Fruit fly (Drosophila melanogaster) whole organism, prepupa: ENCODE data around the gene CG6659.
A peak's percentile ranks its signal among the peaks of the same experiment; 100 is the strongest.

Experiments
- Blimp-1 ChIP-seq: fragments of 200-800 bp; sonication (Bioruptor generic); optimal IDR thresholded peaks from 3 replicates; lab custom pipeline; 2017; ENCODE audit warnings: missing biosample characterization, missing genetic modification characterization, mild to moderate bottlenecking, moderate library complexity, missing genetic modification reagents
- CG10669 ChIP-seq: fragments of 200-800 bp; sonication (Bioruptor generic); optimal IDR thresholded peaks from 3 replicates; lab custom pipeline; 2018; ENCODE audit warnings: missing biosample characterization, mild to moderate bottlenecking, missing genetic modification characterization, moderate library complexity
- CG11294 ChIP-seq: fragments of 200-800 bp; sonication (Bioruptor generic); IDR thresholded peaks from 2 replicates; pipeline ENCODE4 v1.3.6; 2022; ENCODE audit warnings: missing biosample characterization, missing genetic modification characterization
- CG15336 ChIP-seq: fragments of 200-800 bp; sonication (Bioruptor generic); IDR thresholded peaks from 2 replicates; pipeline ENCODE4 v1.3.6; 2022; ENCODE audit warnings: missing biosample characterization, missing genetic modification characterization
- CG1621 ChIP-seq: fragments of 200-800 bp; sonication (Bioruptor generic); optimal IDR thresholded peaks from 3 replicates; lab custom pipeline; 2018; ENCODE audit warnings: missing biosample characterization, mild to moderate bottlenecking, missing genetic modification characterization
- CG16779 ChIP-seq: fragments of 200-800 bp; sonication (Bioruptor generic); optimal IDR thresholded peaks from 3 replicates; lab custom pipeline; 2017; ENCODE audit warnings: missing biosample characterization, mild to moderate bottlenecking, missing genetic modification characterization
- CG32006 ChIP-seq: fragments of 200-800 bp; sonication (Bioruptor generic); optimal IDR thresholded peaks from 3 replicates; lab custom pipeline; 2017; ENCODE audit warnings: missing biosample characterization, mild to moderate bottlenecking, missing genetic modification characterization
- CG34406 ChIP-seq: fragments of 200-800 bp; sonication (Bioruptor generic); optimal IDR thresholded peaks from 3 replicates; lab custom pipeline; 2016; ENCODE audit warnings: missing biosample characterization, missing genetic modification characterization
- CG6163 ChIP-seq: fragments of 200-800 bp; sonication (Bioruptor generic); IDR thresholded peaks from 3 replicates; pipeline ENCODE4 v1.3.6; 2022; ENCODE audit warnings: missing biosample characterization, missing genetic modification characterization
- CG6276 ChIP-seq: fragments of 200-800 bp; sonication (Bioruptor generic); optimal IDR thresholded peaks from 2 replicates; lab custom pipeline; 2017; ENCODE audit warnings: missing biosample characterization, mild to moderate bottlenecking, missing genetic modification characterization
- CG6792 ChIP-seq: fragments of 200-800 bp; sonication (Bioruptor generic); optimal IDR thresholded peaks from 3 replicates; lab custom pipeline; 2016; ENCODE audit warnings: missing biosample characterization, missing genetic modification characterization
- CG6808 ChIP-seq: fragments of 200-800 bp; sonication (Bioruptor generic); optimal IDR thresholded peaks from 3 replicates; lab custom pipeline; 2017; ENCODE audit warnings: missing biosample characterization, missing genetic modification characterization, mild to moderate bottlenecking, moderate library complexity, missing genetic modification reagents
- CG6854 ChIP-seq: fragments of 200-800 bp; sonication (Bioruptor generic); optimal IDR thresholded peaks from 2 replicates; lab custom pipeline; 2017; ENCODE audit warnings: missing biosample characterization, mild to moderate bottlenecking, missing genetic modification characterization
- CG7368 ChIP-seq: fragments of 200-800 bp; sonication (Bioruptor generic); optimal IDR thresholded peaks from 3 replicates; lab custom pipeline; 2016; ENCODE audit warnings: missing biosample characterization, missing genetic modification characterization
- CG8319 ChIP-seq: fragments of 200-800 bp; sonication (Bioruptor generic); optimal IDR thresholded peaks from 3 replicates; lab custom pipeline; 2016; ENCODE audit warnings: missing biosample characterization, missing genetic modification characterization
- Eip75B ChIP-seq: fragments of 200-800 bp; sonication (Bioruptor generic); optimal IDR thresholded peaks from 3 replicates; lab custom pipeline; 2016; ENCODE audit warnings: missing biosample characterization, missing genetic modification characterization
- Eip78C ChIP-seq: fragments of 200-800 bp; sonication (Bioruptor generic); peaks from one replicate; lab custom pipeline; 2016; ENCODE audit warnings: missing biosample characterization, missing genetic modification characterization
- Ets21C ChIP-seq: fragments of 200-800 bp; sonication (Bioruptor generic); optimal IDR thresholded peaks from 3 replicates; lab custom pipeline; 2016; ENCODE audit warnings: missing biosample characterization, missing genetic modification characterization
- Ets96B ChIP-seq: fragments of 200-800 bp; optimal IDR thresholded peaks from 2 replicates; lab custom pipeline; 2019; ENCODE audit warnings: missing biosample characterization, mild to moderate bottlenecking, missing genetic modification characterization, moderate library complexity
- Gug ChIP-seq: fragments of 200-800 bp; sonication (Bioruptor generic); IDR thresholded peaks from 2 replicates; pipeline ENCODE4 v1.3.6; 2022; ENCODE audit warnings: missing biosample characterization, missing genetic modification characterization
- Hr39 ChIP-seq: fragments of 200-800 bp; sonication (Bioruptor generic); optimal IDR thresholded peaks from 2 replicates; lab custom pipeline; 2016; ENCODE audit warnings: missing biosample characterization, missing genetic modification characterization
- Met ChIP-seq: fragments of 200-800 bp; sonication (Bioruptor generic); optimal IDR thresholded peaks from 3 replicates; lab custom pipeline; 2016; ENCODE audit warnings: missing biosample characterization, missing genetic modification characterization
- Smox ChIP-seq: fragments of 200-800 bp; sonication (Bioruptor generic); optimal IDR thresholded peaks from 3 replicates; lab custom pipeline; 2016; ENCODE audit warnings: missing biosample characterization, missing genetic modification characterization
- Sox102F ChIP-seq: fragments of 200-800 bp; sonication (Bioruptor generic); optimal IDR thresholded peaks from 2 replicates; lab custom pipeline; 2016; ENCODE audit warnings: missing biosample characterization, mild to moderate bottlenecking, missing genetic modification characterization
- Sox14 ChIP-seq: fragments of 200-800 bp; sonication (Bioruptor generic); optimal IDR thresholded peaks from 3 replicates; lab custom pipeline; 2016; ENCODE audit warnings: missing biosample characterization, missing genetic modification characterization
- Sox15 ChIP-seq: fragments of 200-800 bp; sonication (Bioruptor generic); optimal IDR thresholded peaks from 3 replicates; lab custom pipeline; 2016; ENCODE audit warnings: missing biosample characterization, missing genetic modification characterization
- achi ChIP-seq: fragments of 200-800 bp; sonication (Bioruptor generic); optimal IDR thresholded peaks from 3 replicates; lab custom pipeline; 2016; ENCODE audit warnings: missing biosample characterization, missing genetic modification characterization
- cyc ChIP-seq: fragments of 200-800 bp; sonication (Bioruptor generic); optimal IDR thresholded peaks from 3 replicates; lab custom pipeline; 2016; ENCODE audit warnings: missing biosample characterization, missing genetic modification characterization
- dsx ChIP-seq: fragments of 200-800 bp; optimal IDR thresholded peaks from 3 replicates; lab custom pipeline; 2019; ENCODE audit warnings: missing biosample characterization, mild to moderate bottlenecking, missing genetic modification characterization, moderate library complexity; ENCODE audit not compliant: poor library complexity, severe bottlenecking
- esn ChIP-seq: fragments of 200-800 bp; sonication (Bioruptor generic); optimal IDR thresholded peaks from 2 replicates; lab custom pipeline; 2016; ENCODE audit warnings: missing biosample characterization, mild to moderate bottlenecking, missing genetic modification characterization, moderate library complexity
- fd59A ChIP-seq: fragments of 200-800 bp; sonication (Bioruptor generic); optimal IDR thresholded peaks from 2 replicates; lab custom pipeline; 2017; ENCODE audit warnings: missing biosample characterization, mild to moderate bottlenecking, missing genetic modification characterization, missing genetic modification reagents
- fkh ChIP-seq: fragments of 200-800 bp; sonication (Bioruptor generic); optimal IDR thresholded peaks from 3 replicates; lab custom pipeline; 2017; ENCODE audit warnings: missing biosample characterization, mild to moderate bottlenecking, missing genetic modification characterization, moderate library complexity
- lz ChIP-seq: fragments of 200-800 bp; sonication (Bioruptor generic); optimal IDR thresholded peaks from 3 replicates; lab custom pipeline; 2016; ENCODE audit warnings: missing biosample characterization, missing genetic modification characterization
- net ChIP-seq: fragments of 200-800 bp; sonication (Bioruptor generic); optimal IDR thresholded peaks from 3 replicates; lab custom pipeline; 2016; ENCODE audit warnings: missing biosample characterization, missing genetic modification characterization
- spab ChIP-seq: fragments of 200-800 bp; sonication (Bioruptor generic); optimal IDR thresholded peaks from 2 replicates; lab custom pipeline; 2017; ENCODE audit warnings: missing biosample characterization, mild to moderate bottlenecking, missing genetic modification characterization, missing genetic modification reagents
- ss ChIP-seq, 2 experiments: fragments of 200-800 bp; sonication (Bioruptor generic); optimal IDR thresholded peaks; 2 replicates in 1 of 2; 3 replicates in 1 of 2; lab custom pipeline; 2017 to 2018; ENCODE audit warnings: mild to moderate bottlenecking in 2 of 2, missing biosample characterization in 2 of 2, missing genetic modification characterization in 2 of 2, moderate library complexity in 1 of 2
- topi ChIP-seq: fragments of 200-800 bp; sonication (Bioruptor generic); optimal IDR thresholded peaks from 3 replicates; lab custom pipeline; 2016; ENCODE audit warnings: missing biosample characterization, missing genetic modification characterization
- vri ChIP-seq: fragments of 200-800 bp; sonication (Bioruptor generic); optimal IDR thresholded peaks from 3 replicates; lab custom pipeline; 2016; ENCODE audit warnings: missing biosample characterization, mild to moderate bottlenecking, missing genetic modification characterization

Gene CG6659

DNA sequence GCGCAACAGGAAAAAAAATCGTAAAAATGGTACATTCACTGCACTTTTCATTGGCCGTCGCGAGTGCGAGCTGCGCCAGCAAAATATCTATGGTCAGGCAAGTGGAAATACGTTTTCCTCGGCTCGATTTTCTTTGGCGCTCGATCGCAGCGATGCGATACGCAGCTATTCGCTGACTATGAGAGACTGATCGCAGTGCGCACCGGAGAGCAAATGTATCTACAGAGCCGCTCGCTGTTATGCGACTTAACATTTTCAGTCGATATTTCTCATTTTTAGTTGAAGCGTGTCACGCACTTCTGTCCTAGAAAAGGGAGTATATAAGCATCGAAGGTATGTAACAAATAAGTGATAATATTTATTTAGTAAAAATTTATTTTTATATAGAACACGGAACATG lies 22.4 kb downstream of the CG6659 start, which contains the start of gene wgn (continued):
- TF ChIP-seq CG10669 = no peak
- TF ChIP-seq cyc (GFP tag; lab: Kevin White, UChicago) = no peak
- TF ChIP-seq Smox = no peak
- TF ChIP-seq Sox102F (GFP tag; lab: Kevin White, UChicago) = no peak
- TF ChIP-seq CG6163 (GFP tag; lab: Robert Waterston, UW) = no peak; the same call in 2 of the 3 replicates
- no peak for TF ChIP-seq CG6854
- TF ChIP-seq esn (GFP tag; lab: Kevin White, UChicago) = no peak
- peak; percentile 29 for TF ChIP-seq CG6276 (GFP tag; lab: Kevin White, UChicago)
- no peak for TF ChIP-seq CG1621 (tag; lab: Kevin White, UChicago)
- no peak for TF ChIP-seq CG8319 (GFP tag; lab: Kevin White, UChicago)

DNA sequence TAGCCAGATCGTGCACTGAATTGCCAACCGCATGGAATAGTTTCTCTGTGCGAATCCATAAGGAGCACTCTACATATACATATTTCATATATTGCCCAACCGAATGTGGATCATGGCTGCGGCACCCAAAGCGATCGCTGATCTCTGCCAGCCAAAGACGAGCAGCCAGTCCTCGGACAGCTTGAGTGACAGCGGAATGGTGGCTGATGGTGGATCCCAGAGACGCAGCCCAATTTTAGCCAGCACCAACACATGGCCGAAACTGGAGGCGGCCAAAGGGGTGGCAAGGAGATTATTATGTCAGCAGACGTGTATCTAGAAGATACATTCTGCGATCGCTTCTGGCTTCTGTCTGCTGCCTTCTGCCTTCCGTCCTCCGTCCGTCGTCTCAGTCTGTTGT lies 26.1 kb downstream of the CG6659 start:
- TF ChIP-seq vri (GFP tag; lab: Kevin White, UChicago) (peak; percentile 47), CG1621 (tag; lab: Kevin White, UChicago) (no peak), Eip78C (GFP tag; lab: Kevin White, UChicago) (peak; percentile 51)

DNA sequence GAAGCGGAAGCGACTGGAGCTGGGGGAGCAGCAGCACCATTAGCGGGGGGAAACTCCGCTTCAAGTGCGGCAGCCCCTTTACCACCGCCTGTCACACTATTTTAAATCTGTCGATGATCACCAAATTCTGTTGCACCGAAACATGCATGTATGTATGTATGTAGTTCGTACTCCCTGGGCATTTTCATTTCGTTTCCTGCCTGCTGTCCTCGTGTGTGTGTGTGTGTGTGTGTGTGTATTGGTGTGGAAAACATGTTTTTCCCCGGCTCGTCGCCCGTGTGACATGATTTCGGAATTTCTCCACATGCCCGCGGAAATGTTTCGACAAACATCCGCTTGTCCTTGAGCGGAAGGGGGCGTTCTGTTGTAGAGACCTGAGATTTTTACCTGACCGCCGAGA lies 30.1 kb downstream of the CG6659 start:
- TF ChIP-seq Sox102F (GFP tag; lab: Kevin White, UChicago) (no peak), Hr39 (GFP tag; lab: Kevin White, UChicago) (no peak), Eip78C (GFP tag; lab: Kevin White, UChicago) (peak; percentile 11)
- TF ChIP-seq, all 60 proteins: peak for 1

DNA sequence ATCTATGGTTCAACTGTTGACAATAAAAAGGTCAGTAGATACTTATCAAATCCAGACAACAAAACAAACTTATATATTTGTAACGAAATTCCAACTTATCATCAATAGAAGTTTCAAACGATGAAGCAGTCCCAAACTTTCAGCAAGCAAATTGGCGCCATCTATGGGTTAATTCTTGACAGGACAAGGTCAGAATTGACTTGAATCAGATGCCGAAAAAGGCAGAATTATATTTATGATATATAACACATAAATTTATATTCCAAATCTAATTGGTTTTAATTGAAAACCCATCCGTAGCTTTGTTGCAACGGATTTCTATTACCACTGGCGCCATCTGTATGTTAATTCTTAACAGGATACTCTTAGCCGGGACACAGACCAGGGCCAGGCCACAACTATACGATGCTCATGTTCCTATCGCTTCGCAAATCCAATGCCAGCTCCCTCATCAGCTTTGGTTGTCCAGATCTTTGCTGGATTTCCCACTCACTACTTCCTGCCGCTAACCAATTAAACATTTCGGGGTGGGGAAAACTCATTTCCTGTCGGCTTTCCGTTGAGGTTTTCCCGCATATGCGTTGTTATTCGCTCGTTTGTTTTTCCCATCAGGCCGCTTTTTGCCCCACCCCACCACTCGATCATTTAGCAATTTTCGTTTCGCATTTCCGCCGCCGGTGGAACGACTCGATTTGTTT lies 35.3 kb downstream of the CG6659 start:
- TF ChIP-seq Eip78C (GFP tag; lab: Kevin White, UChicago) (peak; percentile 27), spab (no peak)
- TF ChIP-seq, all 60 proteins: peak for 1

DNA sequence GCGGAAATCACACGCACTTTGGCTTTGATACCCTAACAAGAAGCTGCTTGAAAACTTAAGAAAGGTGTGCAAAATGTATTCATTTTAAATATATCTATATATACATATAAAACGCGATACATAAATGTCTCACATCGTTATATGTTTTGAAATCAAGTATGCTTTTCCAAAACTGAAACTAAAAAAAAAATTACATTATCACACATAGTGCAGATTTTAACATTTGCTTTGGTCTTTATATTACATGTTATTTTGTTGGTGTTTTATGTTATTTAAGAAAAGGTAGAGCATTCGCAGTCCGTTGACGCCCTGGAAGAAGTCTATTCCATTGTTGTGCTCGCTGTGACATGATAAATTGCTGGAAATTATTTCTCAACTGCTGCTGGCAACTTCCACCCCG lies 39.0 kb downstream of the CG6659 start:
- TF ChIP-seq Ets21C (GFP tag; lab: Kevin White, UChicago) (no peak), fkh (GFP tag; lab: Kevin White, UChicago) (no peak), lz (GFP tag; lab: Kevin White, UChicago) (no peak), fd59A (GFP tag; lab: Kevin White, UChicago) (no peak), CG7368 (GFP tag; lab: Kevin White, UChicago) (no peak), CG34406 (no peak), CG6854 (no peak), net (GFP tag; lab: Kevin White, UChicago) (no peak), Eip78C (GFP tag; lab: Kevin White, UChicago) (peak; percentile 6), CG6808 (GFP tag; lab: Kevin White, UChicago) (peak; percentile 2)

DNA sequence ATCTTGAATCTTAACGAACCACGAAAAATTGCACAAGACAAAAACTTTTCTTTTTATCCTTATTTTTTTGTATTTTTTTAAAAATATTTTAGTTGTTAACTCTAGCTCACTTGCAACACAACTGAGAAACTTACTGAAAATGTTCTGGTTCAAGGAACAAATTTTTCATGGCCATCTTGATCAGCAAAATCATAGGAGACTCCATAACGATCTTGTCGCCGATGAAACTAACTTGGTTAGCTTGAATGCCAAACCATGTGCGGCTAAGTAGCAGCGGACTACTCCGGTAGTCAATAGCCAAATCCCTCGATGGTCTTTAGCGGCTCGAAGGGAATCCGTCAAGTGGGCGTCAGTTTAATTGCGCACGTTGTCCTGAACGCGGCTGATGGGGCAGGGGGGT lies 39.6 kb downstream of the CG6659 start, which contains the start of gene CG15040:
CG15040 (minus strand) TSS at position 101 of the 400 bp plus-strand sequence.
- TF ChIP-seq CG10669 (no peak), CG6163 (GFP tag; lab: Robert Waterston, UW) (no peak), topi (GFP tag; lab: Kevin White, UChicago) (no peak)

DNA sequence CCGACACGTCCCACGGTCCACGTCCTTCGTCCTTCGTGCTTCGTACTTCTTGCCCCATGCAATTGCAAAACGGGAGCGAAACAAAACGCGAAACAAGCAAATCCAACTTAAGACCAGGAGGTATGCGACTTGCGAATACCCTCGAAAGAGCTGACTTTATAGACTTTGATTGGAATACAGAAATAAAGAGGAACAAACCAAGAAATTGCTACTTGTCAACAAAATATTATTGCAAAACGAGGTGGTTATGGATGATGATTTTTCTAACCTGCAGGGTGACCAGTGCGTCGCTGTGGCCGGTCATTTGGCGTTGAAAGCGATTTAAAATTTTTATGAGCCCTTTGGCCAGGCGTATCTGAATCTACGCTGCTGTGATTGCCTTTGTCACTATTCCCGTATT lies 43.7 kb downstream of the CG6659 start:
- TF ChIP-seq CG1621 (tag; lab: Kevin White, UChicago) (peak; percentile 13), fd59A (GFP tag; lab: Kevin White, UChicago) (no peak), achi (GFP tag; lab: Kevin White, UChicago) (peak; percentile 20), CG11294 (GFP tag; lab: Robert Waterston, UW) (no peak), Sox14 (GFP tag; lab: Kevin White, UChicago) (no peak), Sox15 (GFP tag; lab: Kevin White, UChicago) (peak; percentile 0), CG15336 (GFP tag; lab: Robert Waterston, UW) (no peak), CG6792 (GFP tag; lab: Kevin White, UChicago) (peak; percentile 27), Gug (no peak), Eip78C (GFP tag; lab: Kevin White, UChicago) (peak; percentile 63), CG32006 (GFP tag; lab: Kevin White, UChicago) (peak; percentile 12), Blimp-1 (GFP tag; lab: Kevin White, UChicago) (no peak), ss (GFP tag; optimal IDR thresholded peaks at IDR 0.05; lab: Kevin White, UChicago) (no peak), Met (GFP tag; lab: Kevin White, UChicago) (peak; percentile 44), dsx (GFP tag; lab: Kevin White, UChicago) (no peak), Eip75B (GFP tag; lab: Kevin White, UChicago) (peak; percentile 19), CG16779 (tag; lab: Kevin White, UChicago) (no peak), Ets96B (peak; percentile 36)
